Fruit fly (Drosophila melanogaster) whole organism, embryonic: ENCODE measurements around the gene Jhbp14.

Experiments used
- CG1024 ChIP-seq: fragments of 200-800 bp; sonication (Bioruptor generic); IDR thresholded peaks from 2 replicates; pipeline ENCODE4 v1.3.6; 2022; ENCODE audit warnings: missing biosample characterization, missing genetic modification characterization
- CG10979 ChIP-seq: fragments of 200-800 bp; sonication (Bioruptor generic); optimal IDR thresholded peaks from 2 replicates; lab custom pipeline; 2018; ENCODE audit warnings: missing biosample characterization, mild to moderate bottlenecking, missing genetic modification characterization, moderate library complexity
- CG11247 ChIP-seq: fragments of 200-800 bp; sonication (Bioruptor generic); IDR thresholded peaks from 2 replicates; pipeline ENCODE4 v1.3.6; 2022; ENCODE audit warnings: missing biosample characterization, missing genetic modification characterization
- CG11456 ChIP-seq: fragments of 200-800 bp; sonication (Bioruptor generic); IDR thresholded peaks from 3 replicates; pipeline ENCODE4 v1.3.6; 2022; ENCODE audit warnings: missing biosample characterization, missing genetic modification characterization
- CG11560 ChIP-seq: fragments of 200-800 bp; sonication (Bioruptor generic); IDR thresholded peaks from 3 replicates; pipeline ENCODE4 v1.3.6; 2022; ENCODE audit warnings: missing biosample characterization, missing genetic modification characterization
- CG12219 ChIP-seq: fragments of 200-800 bp; sonication (Bioruptor generic); optimal IDR thresholded peaks from 3 replicates; lab custom pipeline; 2018; ENCODE audit warnings: missing biosample characterization, mild to moderate bottlenecking, missing genetic modification characterization
- CG1233 ChIP-seq: fragments of 200-800 bp; sonication (Bioruptor generic); optimal IDR thresholded peaks from 4 replicates; lab custom pipeline; 2018; ENCODE audit warnings: missing biosample characterization, mild to moderate bottlenecking, missing genetic modification characterization
- CG12769 ChIP-seq: fragments of 200-800 bp; sonication (Bioruptor generic); optimal IDR thresholded peaks from 2 replicates; lab custom pipeline; 2019; ENCODE audit warnings: missing biosample characterization, mild to moderate bottlenecking, missing genetic modification characterization, moderate library complexity
- CG12942 ChIP-seq: fragments of 200-800 bp; sonication (Bioruptor generic); optimal IDR thresholded peaks from 3 replicates; lab custom pipeline; 2016; ENCODE audit warnings: missing biosample characterization, missing genetic modification characterization
- CG13894 ChIP-seq: fragments of 200-800 bp; sonication (Bioruptor generic); optimal IDR thresholded peaks from 3 replicates; lab custom pipeline; 2018; ENCODE audit warnings: missing biosample characterization, mild to moderate bottlenecking, missing genetic modification characterization, moderate library complexity
- CG15011 ChIP-seq: fragments of 200-800 bp; sonication (Bioruptor generic); optimal IDR thresholded peaks from 3 replicates; lab custom pipeline; 2018; ENCODE audit warnings: missing biosample characterization, mild to moderate bottlenecking, missing genetic modification characterization
- CG15601 ChIP-seq: fragments of 200-800 bp; sonication (Bioruptor generic); optimal IDR thresholded peaks from 3 replicates; lab custom pipeline; 2019; ENCODE audit warnings: missing biosample characterization, mild to moderate bottlenecking, missing genetic modification characterization, moderate library complexity
- CG17385 ChIP-seq: fragments of 200-800 bp; sonication (Bioruptor generic); optimal IDR thresholded peaks from 3 replicates; lab custom pipeline; 2018; ENCODE audit warnings: missing biosample characterization, mild to moderate bottlenecking, missing genetic modification characterization
- CG17802 ChIP-seq: fragments of 200-800 bp; sonication (Bioruptor generic); optimal IDR thresholded peaks from 2 replicates; lab custom pipeline; 2018; ENCODE audit warnings: missing biosample characterization, mild to moderate bottlenecking, missing genetic modification characterization, moderate library complexity
- CG18764 ChIP-seq: fragments of 200-800 bp; sonication (Bioruptor generic); optimal IDR thresholded peaks from 3 replicates; lab custom pipeline; 2016; ENCODE audit warnings: missing biosample characterization, missing genetic modification characterization
- CG2199 ChIP-seq: fragments of 200-800 bp; sonication (Bioruptor generic); IDR thresholded peaks from 3 replicates; pipeline ENCODE4 v1.3.6; 2022; ENCODE audit warnings: missing biosample characterization, missing genetic modification characterization
- CG30403 ChIP-seq: fragments of 200-800 bp; sonication (Bioruptor generic); optimal IDR thresholded peaks from 3 replicates; lab custom pipeline; 2016; ENCODE audit warnings: missing biosample characterization, missing genetic modification characterization
- CG34224 ChIP-seq: fragments of 200-800 bp; sonication (Bioruptor generic); IDR thresholded peaks from 3 replicates; pipeline ENCODE4 v1.3.6; 2022; ENCODE audit warnings: missing biosample characterization, missing genetic modification characterization; ENCODE audit not compliant: partially characterized antibody
- CG4282 ChIP-seq: fragments of 200-800 bp; sonication (Bioruptor generic); optimal IDR thresholded peaks from 2 replicates; lab custom pipeline; 2016; ENCODE audit warnings: missing biosample characterization, missing genetic modification characterization
- CG4730 ChIP-seq: fragments of 200-800 bp; sonication (Bioruptor generic); IDR thresholded peaks from 2 replicates; pipeline ENCODE4 v1.3.6; 2022; ENCODE audit warnings: missing biosample characterization, missing genetic modification characterization
- CG5953 ChIP-seq: fragments of 200-800 bp; sonication (Bioruptor generic); IDR thresholded peaks from 2 replicates; pipeline ENCODE4 v1.3.6; 2022; ENCODE audit warnings: missing biosample characterization, missing genetic modification characterization
- CG6254 ChIP-seq: fragments of 200-800 bp; sonication (Bioruptor generic); optimal IDR thresholded peaks from 3 replicates; lab custom pipeline; 2017; ENCODE audit warnings: mild to moderate bottlenecking, missing biosample characterization, missing genetic modification reagents, missing genetic modification characterization
- CG6683 ChIP-seq: fragments of 200-800 bp; sonication (Bioruptor generic); optimal IDR thresholded peaks from 2 replicates; lab custom pipeline; 2017; ENCODE audit warnings: missing biosample characterization, mild to moderate bottlenecking, missing genetic modification characterization, missing genetic modification reagents
- CG8089 ChIP-seq: fragments of 200-800 bp; sonication (Bioruptor generic); optimal IDR thresholded peaks from 3 replicates; lab custom pipeline; 2016; ENCODE audit warnings: missing biosample characterization, missing genetic modification characterization
- CG8765 ChIP-seq: fragments of 200-800 bp; sonication (Bioruptor generic); IDR thresholded peaks from 2 replicates; pipeline ENCODE4 v1.3.6; 2022; ENCODE audit warnings: missing biosample characterization, missing genetic modification characterization
- CG9817 ChIP-seq: fragments of 200-800 bp; sonication (Bioruptor generic); optimal IDR thresholded peaks from 2 replicates; lab custom pipeline; 2018; ENCODE audit warnings: missing biosample characterization, mild to moderate bottlenecking, missing genetic modification characterization, moderate library complexity
- H2.0 ChIP-seq: fragments of 200-800 bp; sonication (Bioruptor generic); IDR thresholded peaks from 2 replicates; pipeline ENCODE4 v1.3.6; 2022; ENCODE audit warnings: missing biosample characterization, missing genetic modification characterization
- Hand ChIP-seq: fragments of 200-800 bp; sonication (Bioruptor generic); optimal IDR thresholded peaks from 2 replicates; lab custom pipeline; 2017; ENCODE audit warnings: mild to moderate bottlenecking, missing biosample characterization, missing genetic modification reagents, missing genetic modification characterization
- Hmr ChIP-seq: fragments of 200-800 bp; sonication (Bioruptor generic); optimal IDR thresholded peaks from 3 replicates; lab custom pipeline; 2017; ENCODE audit warnings: mild to moderate bottlenecking, missing biosample characterization, missing genetic modification reagents, missing genetic modification characterization
- Hmx ChIP-seq: fragments of 200-800 bp; sonication (Bioruptor generic); optimal IDR thresholded peaks from 2 replicates; lab custom pipeline; 2016; ENCODE audit warnings: missing biosample characterization, missing genetic modification characterization
- Lhr ChIP-seq: fragments of 200-800 bp; sonication (Bioruptor generic); optimal IDR thresholded peaks from 3 replicates; lab custom pipeline; 2017; ENCODE audit warnings: mild to moderate bottlenecking, missing biosample characterization, missing genetic modification reagents, missing genetic modification characterization
- Lim3 ChIP-seq: fragments of 200-800 bp; sonication (Bioruptor generic); IDR thresholded peaks from 2 replicates; pipeline ENCODE4 v1.3.6; 2022; ENCODE audit warnings: missing biosample characterization, missing genetic modification characterization
- Oli ChIP-seq: fragments of 200-800 bp; sonication (Bioruptor generic); optimal IDR thresholded peaks from 2 replicates; lab custom pipeline; 2018; ENCODE audit warnings: missing biosample characterization, mild to moderate bottlenecking, missing genetic modification characterization, moderate library complexity
- Rfx ChIP-seq: fragments of 200-800 bp; sonication (Bioruptor generic); IDR thresholded peaks from 2 replicates; pipeline ENCODE4 v1.3.6; 2022; ENCODE audit warnings: missing biosample characterization, missing genetic modification characterization
- Sry-β ChIP-seq: fragments of 200-800 bp; sonication (Bioruptor generic); optimal IDR thresholded peaks from 2 replicates; lab custom pipeline; 2018; ENCODE audit warnings: missing biosample characterization, mild to moderate bottlenecking, missing genetic modification characterization, moderate library complexity
- chif ChIP-seq, 2 experiments: fragments of 200-800 bp; sonication (Bioruptor generic); optimal IDR thresholded peaks; 3 replicates each; lab custom pipeline; 2016; ENCODE audit warnings: missing biosample characterization in 2 of 2, missing genetic modification characterization in 2 of 2
- corto ChIP-seq: fragments of 200-800 bp; sonication (Bioruptor generic); optimal IDR thresholded peaks from 2 replicates; lab custom pipeline; 2016; ENCODE audit warnings: missing biosample characterization, mild to moderate bottlenecking, missing genetic modification characterization, moderate library complexity
- esg ChIP-seq: fragments of 200-800 bp; sonication (Bioruptor generic); conservative IDR thresholded peaks from 2 replicates; pipeline ENCODE4 v1.3.6; 2022; ENCODE audit warnings: missing biosample characterization, missing genetic modification characterization
- her ChIP-seq: fragments of 200-800 bp; sonication (Bioruptor generic); optimal IDR thresholded peaks from 2 replicates; lab custom pipeline; 2016; ENCODE audit warnings: missing biosample characterization, missing genetic modification characterization
- ind ChIP-seq: fragments of 200-800 bp; sonication (Bioruptor generic); optimal IDR thresholded peaks from 3 replicates; lab custom pipeline; 2016; ENCODE audit warnings: missing biosample characterization, missing genetic modification characterization
- jumu ChIP-seq: fragments of 200-800 bp; sonication (Bioruptor generic); optimal IDR thresholded peaks from 3 replicates; lab custom pipeline; 2016; ENCODE audit warnings: missing biosample characterization, missing genetic modification characterization
- lab ChIP-seq: fragments of 200-800 bp; sonication (Bioruptor generic); optimal IDR thresholded peaks from 3 replicates; lab custom pipeline; 2017; ENCODE audit warnings: missing biosample characterization, missing genetic modification characterization, mild to moderate bottlenecking, moderate library complexity, missing genetic modification reagents
- mam ChIP-seq: fragments of 200-800 bp; sonication (Bioruptor generic); optimal IDR thresholded peaks from 3 replicates; lab custom pipeline; 2016; ENCODE audit warnings: missing biosample characterization, missing genetic modification characterization
- nerfin-2 ChIP-seq: fragments of 200-800 bp; sonication (Bioruptor generic); IDR thresholded peaks from 2 replicates; pipeline ENCODE4 v1.3.6; 2022; ENCODE audit warnings: missing biosample characterization, missing genetic modification characterization; ENCODE audit not compliant: partially characterized antibody
- nom ChIP-seq: fragments of 200-800 bp; sonication (Bioruptor generic); optimal IDR thresholded peaks from 2 replicates; lab custom pipeline; 2017; ENCODE audit warnings: missing biosample characterization, missing genetic modification characterization, mild to moderate bottlenecking, moderate library complexity, missing genetic modification reagents
- pb ChIP-seq: fragments of 200-800 bp; sonication (Bioruptor generic); optimal IDR thresholded peaks from 3 replicates; lab custom pipeline; 2016; ENCODE audit warnings: missing biosample characterization, missing genetic modification characterization
- shn ChIP-seq: fragments of 200-800 bp; sonication (Bioruptor generic); optimal IDR thresholded peaks from 3 replicates; lab custom pipeline; 2016; ENCODE audit warnings: missing biosample characterization, missing genetic modification characterization
- sima ChIP-seq: fragments of 200-800 bp; sonication (Bioruptor generic); optimal IDR thresholded peaks from 2 replicates; lab custom pipeline; 2016; ENCODE audit warnings: missing biosample characterization, missing genetic modification characterization
- sisA ChIP-seq: fragments of 200-800 bp; sonication (Bioruptor generic); IDR thresholded peaks from 2 replicates; pipeline ENCODE4 v1.3.6; 2022; ENCODE audit warnings: missing biosample characterization, missing genetic modification characterization
- slp2 ChIP-seq: fragments of 200-800 bp; sonication (Bioruptor generic); optimal IDR thresholded peaks from 2 replicates; lab custom pipeline; 2016; ENCODE audit warnings: missing biosample characterization, missing genetic modification characterization
- wek ChIP-seq: fragments of 200-800 bp; sonication (Bioruptor generic); optimal IDR thresholded peaks from 3 replicates; lab custom pipeline; 2018; ENCODE audit warnings: missing biosample characterization, mild to moderate bottlenecking, missing genetic modification characterization, moderate library complexity

Gene Jhbp14

dm6 chr2L:13205256-13205655, 31.0 kb upstream of the Jhbp14 start (continued):
- peak; percentile 5 for TF ChIP-seq shn (GFP tag; lab: Kevin White, UChicago)
- TF ChIP-seq CG17385, result peak; percentile 30
- peak; percentile 29; the same call in 1 of the 3 replicates for TF ChIP-seq CG34224 (GFP tag; lab: Robert Waterston, UW)
- no peak for TF ChIP-seq CG8765 (GFP tag; lab: Robert Waterston, UW)
- TF ChIP-seq jumu (GFP tag; lab: Kevin White, UChicago), result no peak
- TF ChIP-seq her, result no peak
- no peak for TF ChIP-seq sisA
- TF ChIP-seq Rfx (GFP tag; lab: Robert Waterston, UW), result peak; percentile 19; the same call in 1 of the 2 replicates
- peak; percentile 88; the same call in 2 of the 3 replicates for TF ChIP-seq CG2199 (GFP tag; lab: Robert Waterston, UW)
- 0 out of 2 replicates have a peak, but pooled peaks have one; percentile 24 for TF ChIP-seq CG4730 (GFP tag; lab: Robert Waterston, UW)
- no peak for TF ChIP-seq mam
- peak in 1 of 2 experiments; percentile 8 for TF ChIP-seq chif (GFP tag; optimal IDR thresholded peaks at IDR 0.05; lab: Kevin White, UChicago)
- TF ChIP-seq sima (GFP tag; lab: Kevin White, UChicago), result no peak
- TF ChIP-seq CG18764, result no peak
- no peak for TF ChIP-seq esg (GFP tag; lab: Robert Waterston, UW)
- TF ChIP-seq pb (GFP tag; lab: Kevin White, UChicago), result no peak
- TF ChIP-seq CG12942 (GFP tag; lab: Kevin White, UChicago), result no peak
- peak; percentile 29 for TF ChIP-seq CG1233 (GFP tag; lab: Kevin White, UChicago)
- TF ChIP-seq CG15011 (GFP tag; lab: Kevin White, UChicago), result no peak
- no peak for TF ChIP-seq CG9817 (tag; lab: Kevin White, UChicago)
- no peak for TF ChIP-seq corto (GFP tag; lab: Kevin White, UChicago)
- TF ChIP-seq slp2 (GFP tag; lab: Kevin White, UChicago), result no peak
- no peak for TF ChIP-seq ind (GFP tag; lab: Kevin White, UChicago)
- peak; percentile 85 for TF ChIP-seq CG12769 (tag; lab: Kevin White, UChicago)
- peak; percentile 24 for TF ChIP-seq CG8089 (GFP tag; lab: Kevin White, UChicago)
- no peak for TF ChIP-seq Sry-β (GFP tag; lab: Kevin White, UChicago)
- TF ChIP-seq CG15601 (tag; lab: Kevin White, UChicago), result peak; percentile 25
- no peak for TF ChIP-seq CG11560
- peak; percentile 71 for TF ChIP-seq Hand (GFP tag; lab: Kevin White, UChicago)
- TF ChIP-seq Lim3 (GFP tag; lab: Robert Waterston, UW), result no peak
- TF ChIP-seq Hmx (GFP tag; lab: Kevin White, UChicago), result no peak
- TF ChIP-seq wek (GFP tag; lab: Kevin White, UChicago), result peak; percentile 26
- TF ChIP-seq CG6683 (GFP tag; lab: Kevin White, UChicago), result peak; percentile 64
- TF ChIP-seq lab (GFP tag; lab: Kevin White, UChicago), result peak; percentile 17
- TF ChIP-seq nerfin-2, result no peak
- no peak for TF ChIP-seq CG17802 (tag; lab: Kevin White, UChicago)
- TF ChIP-seq nom (GFP tag; lab: Kevin White, UChicago), result peak; percentile 53
- peak; percentile 93 for TF ChIP-seq CG13894 (tag; lab: Kevin White, UChicago)
- TF ChIP-seq Hmr, result peak; percentile 55
- peak; percentile 60 for TF ChIP-seq CG6254
- 0 out of 2 replicates have a peak, but pooled peaks have one; percentile 27 for TF ChIP-seq CG5953 (GFP tag; lab: Robert Waterston, UW)
- TF ChIP-seq CG10979 (tag; lab: Kevin White, UChicago), result no peak
- no peak for TF ChIP-seq Oli
- TF ChIP-seq CG4282 (GFP tag; lab: Kevin White, UChicago), result no peak
- no peak for TF ChIP-seq CG11456 (GFP tag; lab: Robert Waterston, UW)
- no peak for TF ChIP-seq CG12219 (GFP tag; lab: Kevin White, UChicago)
- no peak for TF ChIP-seq Lhr (GFP tag; lab: Kevin White, UChicago)
- no peak for TF ChIP-seq CG11247
- no peak for TF ChIP-seq H2.0 (GFP tag; lab: Robert Waterston, UW)
- no peak for TF ChIP-seq CG1024
- TF ChIP-seq CG30403 (GFP tag; lab: Kevin White, UChicago), result no peak
